Fruit fly (Drosophila melanogaster) whole organism, embryonic: ENCODE measurements around the gene CG33111.

Experiments
- Ada2b ChIP-seq: fragments of 200-800 bp; sonication (Bioruptor generic); IDR thresholded peaks from 2 replicates; pipeline ENCODE4 v1.3.6; 2022; ENCODE audit warnings: missing biosample characterization, missing genetic modification characterization
- Adf1 ChIP-seq: fragments of 200-800 bp; sonication (Bioruptor generic); IDR thresholded peaks from 2 replicates; pipeline ENCODE4 v1.3.6; 2022; ENCODE audit warnings: missing biosample characterization, missing genetic modification characterization
- Atf3 ChIP-seq: fragments of 200-800 bp; sonication (Bioruptor generic); optimal IDR thresholded peaks from 3 replicates; lab custom pipeline; 2016; ENCODE audit warnings: missing biosample characterization, missing genetic modification characterization
- B-H1 ChIP-seq: fragments of 200-800 bp; sonication (Bioruptor generic); IDR thresholded peaks from 3 replicates; pipeline ENCODE4 v1.3.6; 2022; ENCODE audit warnings: missing biosample characterization, missing genetic modification characterization
- Bteb2 ChIP-seq: fragments of 200-800 bp; sonication (Bioruptor generic); optimal IDR thresholded peaks from 2 replicates; lab custom pipeline; 2016; ENCODE audit warnings: missing biosample characterization, missing genetic modification characterization
- CG10267 ChIP-seq: fragments of 200-800 bp; sonication (Bioruptor generic); optimal IDR thresholded peaks from 2 replicates; lab custom pipeline; 2018; ENCODE audit warnings: missing biosample characterization, mild to moderate bottlenecking, missing genetic modification characterization, moderate library complexity
- CG10366 ChIP-seq: fragments of 200-800 bp; sonication (Bioruptor generic); IDR thresholded peaks from 2 replicates; pipeline ENCODE4 v1.3.6; 2022; ENCODE audit warnings: missing biosample characterization, missing genetic modification characterization
- CG11398 ChIP-seq: fragments of 200-800 bp; sonication (Bioruptor generic); optimal IDR thresholded peaks from 2 replicates; lab custom pipeline; 2016; ENCODE audit warnings: missing biosample characterization, missing genetic modification characterization
- CG14710 ChIP-seq: fragments of 200-800 bp; sonication (Bioruptor generic); optimal IDR thresholded peaks from 3 replicates; lab custom pipeline; 2019; ENCODE audit warnings: missing biosample characterization, mild to moderate bottlenecking, missing genetic modification characterization, moderate library complexity
- CG15514 ChIP-seq: fragments of 200-800 bp; sonication (Bioruptor generic); optimal IDR thresholded peaks from 3 replicates; lab custom pipeline; 2017; ENCODE audit warnings: missing biosample characterization, missing genetic modification characterization, mild to moderate bottlenecking, moderate library complexity, missing genetic modification reagents
- CG1647 ChIP-seq: fragments of 200-800 bp; sonication (Bioruptor generic); optimal IDR thresholded peaks from 3 replicates; lab custom pipeline; 2016; ENCODE audit warnings: missing biosample characterization, missing genetic modification characterization
- CG17359 ChIP-seq: fragments of 200-800 bp; sonication (Bioruptor generic); optimal IDR thresholded peaks from 3 replicates; lab custom pipeline; 2018; ENCODE audit warnings: missing biosample characterization, mild to moderate bottlenecking, missing genetic modification characterization, moderate library complexity
- CG18011 ChIP-seq: fragments of 200-800 bp; sonication (Bioruptor generic); optimal IDR thresholded peaks from 2 replicates; lab custom pipeline; 2017; ENCODE audit warnings: missing biosample characterization, missing genetic modification characterization, mild to moderate bottlenecking, moderate library complexity, missing genotype
- CG18619 ChIP-seq: fragments of 200-800 bp; sonication (Bioruptor generic); optimal IDR thresholded peaks from 3 replicates; lab custom pipeline; 2017; ENCODE audit warnings: missing biosample characterization, mild to moderate bottlenecking, missing genetic modification characterization
- CG2120 ChIP-seq: fragments of 200-800 bp; sonication (Bioruptor generic); optimal IDR thresholded peaks from 3 replicates; lab custom pipeline; 2016; ENCODE audit warnings: missing biosample characterization, missing genetic modification characterization
- CG2129 ChIP-seq: fragments of 200-800 bp; sonication (Bioruptor generic); IDR thresholded peaks from 2 replicates; pipeline ENCODE4 v1.3.6; 2022; ENCODE audit warnings: missing biosample characterization, missing genetic modification characterization; ENCODE audit not compliant: partially characterized antibody
- CG42726 ChIP-seq: fragments of 200-800 bp; sonication (Bioruptor generic); IDR thresholded peaks from 2 replicates; pipeline ENCODE4 v1.3.6; 2022; ENCODE audit warnings: missing biosample characterization, missing genetic modification characterization; ENCODE audit not compliant: partially characterized antibody
- CG7357 ChIP-seq: fragments of 200-800 bp; sonication (Bioruptor generic); IDR thresholded peaks from 3 replicates; pipeline ENCODE4 v1.3.6; 2022; ENCODE audit warnings: missing biosample characterization, missing genetic modification characterization
- CG7372 ChIP-seq: fragments of 200-800 bp; sonication (Bioruptor generic); IDR thresholded peaks from 2 replicates; pipeline ENCODE4 v1.3.6; 2022; ENCODE audit warnings: missing biosample characterization, missing genetic modification characterization
- CG7963 ChIP-seq: fragments of 200-800 bp; sonication (Bioruptor generic); IDR thresholded peaks from 3 replicates; pipeline ENCODE4 v1.3.6; 2022; ENCODE audit warnings: missing biosample characterization, missing genetic modification characterization; ENCODE audit not compliant: partially characterized antibody
- CG7987 ChIP-seq: fragments of 200-800 bp; sonication (Bioruptor generic); optimal IDR thresholded peaks from 2 replicates; lab custom pipeline; 2018; ENCODE audit warnings: missing biosample characterization, mild to moderate bottlenecking, missing genetic modification characterization, moderate library complexity
- CTCF ChIP-seq: fragments of 200-800 bp; sonication (Bioruptor generic); optimal IDR thresholded peaks from 2 replicates; lab custom pipeline; 2017; ENCODE audit warnings: missing biosample characterization, mild to moderate bottlenecking, missing genetic modification characterization, moderate library complexity
- CoRest ChIP-seq: fragments of 200-800 bp; sonication (Bioruptor generic); optimal IDR thresholded peaks from 3 replicates; lab custom pipeline; 2018; ENCODE audit warnings: missing biosample characterization, mild to moderate bottlenecking, missing genetic modification characterization, moderate library complexity
- Dp ChIP-seq: fragments of 200-800 bp; sonication (Bioruptor generic); optimal IDR thresholded peaks from 2 replicates; lab custom pipeline; 2018; ENCODE audit warnings: missing biosample characterization, mild to moderate bottlenecking, missing genetic modification characterization, moderate library complexity
- Elba2 ChIP-seq: fragments of 200-800 bp; sonication (Bioruptor generic); optimal IDR thresholded peaks from 3 replicates; lab custom pipeline; 2016; ENCODE audit warnings: missing biosample characterization, missing genetic modification characterization
- Gug ChIP-seq: fragments of 200-800 bp; sonication (Bioruptor generic); IDR thresholded peaks from 4 replicates; pipeline ENCODE4 v1.3.6; 2022; ENCODE audit warnings: missing biosample characterization, missing genetic modification characterization
- Hmr ChIP-seq: fragments of 200-800 bp; sonication (Bioruptor generic); optimal IDR thresholded peaks from 3 replicates; lab custom pipeline; 2017; ENCODE audit warnings: mild to moderate bottlenecking, missing biosample characterization, missing genetic modification reagents, missing genetic modification characterization
- Hr51 ChIP-seq, 2 experiments: fragments of 200-800 bp; sonication (Bioruptor generic); optimal IDR thresholded peaks; 2 replicates in 1 of 2; 3 replicates in 1 of 2; lab custom pipeline; 2016 to 2018; ENCODE audit warnings: missing biosample characterization in 2 of 2, missing genetic modification characterization in 2 of 2, mild to moderate bottlenecking in 1 of 2, moderate library complexity in 1 of 2
- Med ChIP-seq: fragments of 200-800 bp; sonication (Bioruptor generic); peaks from one replicate; lab custom pipeline; 2016; ENCODE audit warnings: missing biosample characterization, missing genetic modification characterization, mild to moderate bottlenecking, inconsistent platforms, moderate library complexity
- NC2α ChIP-seq: fragments of 200-800 bp; sonication (Bioruptor generic); optimal IDR thresholded peaks from 2 replicates; lab custom pipeline; 2016; ENCODE audit warnings: missing biosample characterization, missing genetic modification characterization
- Oaz ChIP-seq: fragments of 200-800 bp; sonication (Bioruptor generic); IDR thresholded peaks from 2 replicates; pipeline ENCODE4 v1.3.6; 2022; ENCODE audit warnings: missing biosample characterization, missing genetic modification characterization
- ash1 ChIP-seq: fragments of 200-800 bp; sonication (Bioruptor generic); optimal IDR thresholded peaks from 2 replicates; lab custom pipeline; 2018; ENCODE audit warnings: missing biosample characterization, mild to moderate bottlenecking, missing genetic modification characterization
- chn ChIP-seq: fragments of 200-800 bp; sonication (Bioruptor generic); optimal IDR thresholded peaks from 2 replicates; lab custom pipeline; 2016; ENCODE audit warnings: missing biosample characterization, missing genetic modification characterization
- cwo ChIP-seq: fragments of 200-800 bp; sonication (Bioruptor generic); optimal IDR thresholded peaks from 3 replicates; lab custom pipeline; 2017; ENCODE audit warnings: missing biosample characterization, missing genetic modification characterization, mild to moderate bottlenecking, moderate library complexity, missing genetic modification reagents
- ewg ChIP-seq: fragments of 200-800 bp; sonication (Bioruptor generic); optimal IDR thresholded peaks from 3 replicates; lab custom pipeline; 2017; ENCODE audit warnings: mild to moderate bottlenecking, missing biosample characterization, missing genetic modification reagents, missing genetic modification characterization
- fd102C ChIP-seq: fragments of 200-800 bp; sonication (Bioruptor generic); optimal IDR thresholded peaks from 2 replicates; lab custom pipeline; 2018; ENCODE audit warnings: missing biosample characterization, mild to moderate bottlenecking, missing genetic modification characterization, moderate library complexity
- gcm ChIP-seq: fragments of 200-800 bp; sonication (Bioruptor generic); optimal IDR thresholded peaks from 2 replicates; lab custom pipeline; 2019; ENCODE audit warnings: missing biosample characterization, mild to moderate bottlenecking, missing genetic modification characterization, moderate library complexity
- hb ChIP-seq: fragments of 200-800 bp; sonication (Bioruptor generic); IDR thresholded peaks from 3 replicates; pipeline ENCODE4 v1.3.6; 2022; ENCODE audit warnings: missing biosample characterization, missing genetic modification characterization; ENCODE audit not compliant: partially characterized antibody
- insv ChIP-seq, 2 experiments: fragments of 200-800 bp; sonication (Bioruptor generic); optimal IDR thresholded peaks; 3 replicates each; lab custom pipeline; 2016 to 2018; ENCODE audit warnings: missing biosample characterization in 2 of 2, missing genetic modification characterization in 2 of 2
- klu ChIP-seq: fragments of 200-800 bp; sonication (Bioruptor generic); IDR thresholded peaks from 2 replicates; pipeline ENCODE4 v1.3.6; 2022; ENCODE audit warnings: missing biosample characterization, missing genetic modification characterization
- knrl ChIP-seq: fragments of 200-800 bp; sonication (Bioruptor generic); IDR thresholded peaks from 3 replicates; pipeline ENCODE4 v1.3.6; 2022; ENCODE audit warnings: missing biosample characterization, missing genetic modification characterization; ENCODE audit not compliant: partially characterized antibody
- nmo ChIP-seq: fragments of 200-800 bp; sonication (Bioruptor generic); optimal IDR thresholded peaks from 2 replicates; lab custom pipeline; 2018; ENCODE audit warnings: missing biosample characterization, mild to moderate bottlenecking, missing genetic modification characterization, moderate library complexity
- pum ChIP-seq: fragments of 200-800 bp; sonication (Bioruptor generic); optimal IDR thresholded peaks from 2 replicates; lab custom pipeline; 2016; ENCODE audit warnings: missing biosample characterization, missing genetic modification characterization
- row ChIP-seq: fragments of 200-800 bp; sonication (Bioruptor generic); IDR thresholded peaks from 3 replicates; pipeline ENCODE4 v1.3.6; 2022; ENCODE audit warnings: missing biosample characterization, missing genetic modification characterization
- sc ChIP-seq, 3 experiments: fragments of >200 bp in 2 of 3; fragments of 200-800 bp in 1 of 3; sonication (Bioruptor generic) in 1 of 3; optimal IDR thresholded peaks; 2 replicates in 2 of 3; 3 replicates in 1 of 3; lab custom pipeline; 2017; ENCODE audit warnings: mild to moderate bottlenecking in 1 of 3, missing biosample characterization in 1 of 3, missing genetic modification characterization in 1 of 3, missing genetic modification reagents in 1 of 3
- slp2 ChIP-seq: fragments of 200-800 bp; sonication (Bioruptor generic); optimal IDR thresholded peaks from 2 replicates; lab custom pipeline; 2016; ENCODE audit warnings: missing biosample characterization, missing genetic modification characterization
- tap ChIP-seq: fragments of 200-800 bp; optimal IDR thresholded peaks from 3 replicates; lab custom pipeline; 2019; ENCODE audit warnings: missing biosample characterization, mild to moderate bottlenecking, missing genetic modification characterization, moderate library complexity
- tx ChIP-seq: fragments of 200-800 bp; sonication (Bioruptor generic); optimal IDR thresholded peaks from 2 replicates; lab custom pipeline; 2016; ENCODE audit warnings: missing biosample characterization, missing genetic modification characterization

Gene CG33111

dm6 chr3R:23757912-23758607 lies 61.0 kb downstream of the CG33111 start, which contains the start of the genes PTPMT1 and Hrd3 (continued):
- no peak for TF ChIP-seq sc (optimal IDR thresholded peaks at IDR 0.05; lab: Kevin White, UChicago)
- TF ChIP-seq sc (GFP tag; optimal IDR thresholded peaks at IDR 0.05; lab: Kevin White, UChicago), result peak; percentile 99
- peak; percentile 92 for TF ChIP-seq CG18011 (GFP tag; lab: Kevin White, UChicago)
- peak; percentile 36 for TF ChIP-seq Dp (GFP tag; lab: Kevin White, UChicago)
- TF ChIP-seq CG1647, result peak; percentile 98
- peak; percentile 41; the same call in 2 of the 3 replicates for TF ChIP-seq knrl
- peak; percentile 97 for TF ChIP-seq cwo (GFP tag; lab: Kevin White, UChicago)
- peak; percentile 96 for TF ChIP-seq Atf3 (GFP tag; lab: Kevin White, UChicago)
- peak; percentile 92 for TF ChIP-seq Ada2b
- peak; percentile 92 for TF ChIP-seq Elba2 (GFP tag; lab: Kevin White, UChicago)
- TF ChIP-seq CG10267 (tag; lab: Kevin White, UChicago), result peak; percentile 98
- no peak for TF ChIP-seq CG42726 (GFP tag; lab: Robert Waterston, UW)
- peak; percentile 99 for TF ChIP-seq Med (GFP tag; lab: Kevin White, UChicago)
- TF ChIP-seq B-H1, result peak; percentile 92
- peak; percentile 93 for TF ChIP-seq CG11398 (GFP tag; lab: Kevin White, UChicago)
- TF ChIP-seq CTCF, result peak; percentile 76
- TF ChIP-seq slp2, result peak; percentile 97
- peak; percentile 95 for TF ChIP-seq NC2α
- TF ChIP-seq CG7987 (GFP tag; lab: Kevin White, UChicago), result peak; percentile 94
- peak; percentile 92 for TF ChIP-seq CG7357 (GFP tag; lab: Robert Waterston, UW)
- TF ChIP-seq pum, result peak; percentile 98
- peak; percentile 73 for TF ChIP-seq fd102C (GFP tag; lab: Kevin White, UChicago)
- peak; percentile 79 for TF ChIP-seq Adf1
- TF ChIP-seq CG2120 (GFP tag; lab: Kevin White, UChicago), result peak; percentile 99
- TF ChIP-seq nmo (GFP tag; lab: Kevin White, UChicago), result peak; percentile 100
- no peak for TF ChIP-seq hb (GFP tag; lab: Robert Waterston, UW)
- peak; percentile 93 for TF ChIP-seq CG10366 (GFP tag; lab: Robert Waterston, UW)
- TF ChIP-seq tap (tag; lab: Kevin White, UChicago), result peak; percentile 96
- peak; percentile 98 for TF ChIP-seq CG14710 (tag; lab: Kevin White, UChicago)
- peak; percentile 91 for TF ChIP-seq CG15514 (GFP tag; lab: Kevin White, UChicago)
- peak; percentile 98 for TF ChIP-seq chn
- TF ChIP-seq Oaz, result peak; percentile 92
- no peak for TF ChIP-seq CG2129 (GFP tag; lab: Robert Waterston, UW)
- peak; percentile 99 for TF ChIP-seq CG18619 (GFP tag; lab: Kevin White, UChicago)
- TF ChIP-seq Gug (GFP tag; lab: Robert Waterston, UW), result peak; percentile 98
- TF ChIP-seq CG7963 (GFP tag; lab: Robert Waterston, UW), result no peak
- peak; percentile 98 to 99 for TF ChIP-seq Hr51 (GFP tag; optimal IDR thresholded peaks at IDR 0.05; lab: Kevin White, UChicago)
- TF ChIP-seq klu (GFP tag; lab: Robert Waterston, UW), result peak; percentile 96
- peak; percentile 100 for TF ChIP-seq CoRest
- TF ChIP-seq tx (GFP tag; lab: Kevin White, UChicago), result peak; percentile 97
- peak; percentile 76 to 85 for TF ChIP-seq insv (GFP tag; optimal IDR thresholded peaks at IDR 0.05; lab: Kevin White, UChicago)
- TF ChIP-seq Bteb2 (GFP tag; lab: Kevin White, UChicago), result peak; percentile 98
- peak; percentile 98 for TF ChIP-seq CG17359 (tag; lab: Kevin White, UChicago)
- TF ChIP-seq CG7372 (GFP tag; lab: Robert Waterston, UW), result peak; percentile 95
- TF ChIP-seq ash1 (GFP tag; lab: Kevin White, UChicago), result peak; percentile 71
- TF ChIP-seq Hmr (GFP tag; lab: Kevin White, UChicago), result peak; percentile 99
- peak; percentile 97 for TF ChIP-seq gcm (GFP tag; lab: Kevin White, UChicago)
- TF ChIP-seq row (GFP tag; lab: Robert Waterston, UW), result peak; percentile 98
- TF ChIP-seq ewg, result peak; percentile 96
